Worm (Caenorhabditis elegans): ENCODE results near the gene C30B5.17.

DNA sequence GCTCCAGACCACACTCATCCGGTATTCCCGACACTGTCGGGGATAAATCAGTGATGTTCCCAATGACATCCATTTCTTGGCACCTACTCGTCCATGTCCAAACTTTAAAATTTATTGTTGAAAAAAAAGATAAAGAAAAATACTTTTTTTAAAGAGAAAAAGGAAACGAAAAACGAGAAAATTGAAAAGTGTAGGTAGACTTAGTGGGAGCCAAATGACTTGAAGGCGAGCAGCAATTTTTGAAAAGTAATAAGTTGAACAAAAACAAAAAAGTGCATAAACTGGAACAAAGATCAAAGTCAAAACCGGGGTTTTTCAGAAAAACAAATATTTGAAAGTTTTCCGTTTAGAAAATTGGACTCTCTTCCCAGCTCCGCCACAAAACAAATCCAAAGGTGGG, 5.3 kb upstream of the C30B5.17 start, which contains the start of gene daf-37:
- TF ChIP-seq nhr-11 (tag; optimal IDR thresholded peaks at IDR 0.05) (no peak), unc-55 (GFP tag; optimal IDR thresholded peaks at IDR 0.05) (no peak), fos-1 (tag; optimal IDR thresholded peaks at IDR 0.05) (no peak), dmd-4 (tag; optimal IDR thresholded peaks at IDR 0.05) (no peak), F13H6.1 (tag; optimal IDR thresholded peaks at IDR 0.05) (no peak), ama-1 (optimal IDR thresholded peaks at IDR 0.05) (no peak), nhr-237 (tag; optimal IDR thresholded peaks at IDR 0.05) (no peak)
